Worm (Caenorhabditis elegans) whole organism, L4 larva: ENCODE results near the gene F01D5.8.

Source experiments
- F26F4.8 ChIP-seq: fragments of 200-800 bp; sonication (Bioruptor generic); conservative IDR thresholded peaks from 2 replicates; pipeline ENCODE4 v1.3.6; 2022; ENCODE audit warnings: missing genetic modification characterization, missing compliant biosample characterization
- F37D6.2 ChIP-seq: sonication (generic microtip); optimal IDR thresholded peaks from 2 replicates; lab custom pipeline; 2016; ENCODE audit warnings: mild to moderate bottlenecking, missing genetic modification characterization, missing compliant biosample characterization
- F49E8.2 ChIP-seq: sonication (generic microtip); optimal IDR thresholded peaks from 2 replicates; lab custom pipeline; 2016; ENCODE audit warnings: missing compliant biosample characterization, mild to moderate bottlenecking, missing genetic modification characterization, borderline replicate concordance
- T20F7.1 ChIP-seq: fragments of 200-800 bp; sonication (Bioruptor generic); optimal IDR thresholded peaks from 2 replicates; lab custom pipeline; 2018; ENCODE audit warnings: mild to moderate bottlenecking, missing genetic modification characterization, missing compliant biosample characterization
- Y105C5A.15 ChIP-seq: fragments of 200-800 bp; sonication (Bioruptor generic); IDR thresholded peaks from 2 replicates; pipeline ENCODE4 v1.3.6; 2022; ENCODE audit warnings: missing genetic modification characterization, missing compliant biosample characterization
- Y5F2A.4 ChIP-seq: fragments of 200-800 bp; sonication (Bioruptor generic); optimal IDR thresholded peaks from 2 replicates; lab custom pipeline; 2018; ENCODE audit warnings: mild to moderate bottlenecking, missing genetic modification characterization, missing compliant biosample characterization
- Y75B8A.6 ChIP-seq: fragments of 200-800 bp; sonication (Bioruptor generic); IDR thresholded peaks from 2 replicates; pipeline ENCODE4 v1.3.6; 2022; ENCODE audit warnings: missing genetic modification reagents, missing genetic modification characterization, missing compliant biosample characterization
- arid-1 ChIP-seq: fragments of 200-800 bp; sonication (Bioruptor generic); conservative IDR thresholded peaks from 2 replicates; pipeline ENCODE4 v1.3.6; 2022; ENCODE audit warnings: missing genetic modification reagents, missing genetic modification characterization, missing compliant biosample characterization
- attf-4 ChIP-seq: sonication (generic microtip); optimal IDR thresholded peaks from 3 replicates; lab custom pipeline; 2017; ENCODE audit warnings: missing biosample characterization, missing genetic modification characterization
- ceh-32 ChIP-seq: sonication (generic microtip); optimal IDR thresholded peaks from 2 replicates; lab custom pipeline; 2016; ENCODE audit warnings: mild to moderate bottlenecking, missing genetic modification characterization, missing compliant biosample characterization; ENCODE audit not compliant: poor library complexity
- ceh-44 ChIP-seq: fragments of 200-800 bp; sonication (Bioruptor generic); IDR thresholded peaks from 2 replicates; pipeline ENCODE4 v1.3.6; 2022; ENCODE audit warnings: missing genetic modification reagents, missing genetic modification characterization, missing compliant biosample characterization
- ceh-62 ChIP-seq: sonication (generic microtip); optimal IDR thresholded peaks from 2 replicates; lab custom pipeline; 2017; ENCODE audit warnings: missing biosample characterization, missing genetic modification characterization
- ctbp-1 ChIP-seq: fragments of 200-800 bp; sonication (Bioruptor generic); IDR thresholded peaks from 2 replicates; pipeline ENCODE4 v1.3.6; 2022; ENCODE audit warnings: missing genetic modification reagents, missing genetic modification characterization, missing compliant biosample characterization
- daf-16 ChIP-seq, 3 experiments: sonication (generic microtip); optimal IDR thresholded peaks; 2 replicates each; lab custom pipeline; 2016 to 2017; ENCODE audit warnings: missing genetic modification characterization in 3 of 3, missing genetic modification reagents in 3 of 3, mild to moderate bottlenecking in 2 of 3, missing compliant biosample characterization in 2 of 3, missing biosample characterization in 1 of 3, moderate library complexity in 1 of 3
- daf-19 ChIP-seq: fragments of 200-800 bp; sonication (Bioruptor generic); conservative IDR thresholded peaks from 2 replicates; pipeline ENCODE4 v1.3.6; 2022; ENCODE audit warnings: missing genetic modification characterization, missing compliant biosample characterization
- daf-8 ChIP-seq: fragments of 200-800 bp; sonication (Bioruptor generic); IDR thresholded peaks from 2 replicates; pipeline ENCODE4 v1.3.6; 2022; ENCODE audit warnings: missing genetic modification characterization, missing compliant biosample characterization
- dmd-6 ChIP-seq: fragments of 200-800 bp; sonication (Bioruptor generic); IDR thresholded peaks from 2 replicates; pipeline ENCODE4 v1.3.6; 2022; ENCODE audit warnings: missing genetic modification reagents, missing genetic modification characterization, missing compliant biosample characterization
- dve-1 ChIP-seq: sonication (generic microtip); optimal IDR thresholded peaks from 2 replicates; lab custom pipeline; 2017; ENCODE audit warnings: antibody characterized with exemption, mild to moderate bottlenecking, missing genetic modification characterization, missing compliant biosample characterization; ENCODE audit not compliant: insufficient read depth
- egl-43 ChIP-seq: fragments of 200-800 bp; sonication (Bioruptor generic); IDR thresholded peaks from 2 replicates; pipeline ENCODE4 v1.3.6; 2022; ENCODE audit warnings: missing genetic modification reagents, missing genetic modification characterization, missing compliant biosample characterization
- fos-1 ChIP-seq: fragments of 150-350 bp; optimal IDR thresholded peaks from 2 replicates; lab custom pipeline; 2014; ENCODE audit warnings: missing biosample characterization, missing genetic modification characterization
- hlh-30 ChIP-seq: sonication (generic microtip); optimal IDR thresholded peaks from 2 replicates; lab custom pipeline; 2017; ENCODE audit warnings: antibody characterized with exemption, mild to moderate bottlenecking, missing genetic modification characterization, missing compliant biosample characterization; ENCODE audit not compliant: insufficient read depth
- hmg-1.1 ChIP-seq: fragments of 200-800 bp; sonication (Bioruptor generic); IDR thresholded peaks from 2 replicates; pipeline ENCODE4 v1.3.6; 2022; ENCODE audit warnings: missing genetic modification reagents, missing genetic modification characterization, missing compliant biosample characterization
- jun-1 ChIP-seq: fragments of 150-350 bp; optimal IDR thresholded peaks from 2 replicates; lab custom pipeline; 2014; ENCODE audit warnings: missing biosample characterization, missing genetic modification reagents, missing genetic modification characterization
- lim-7 ChIP-seq: fragments of 200-800 bp; sonication (Bioruptor generic); IDR thresholded peaks from 2 replicates; pipeline ENCODE4 v1.3.6; 2022; ENCODE audit warnings: missing genetic modification characterization, missing compliant biosample characterization
- lin-1 ChIP-seq: fragments of 200-800 bp; sonication (Bioruptor generic); IDR thresholded peaks from 2 replicates; pipeline ENCODE4 v1.3.6; 2022; ENCODE audit warnings: missing genetic modification reagents, missing genetic modification characterization, missing compliant biosample characterization
- lin-13 ChIP-seq: fragments of 150-350 bp; optimal IDR thresholded peaks from 2 replicates; lab custom pipeline; 2014; ENCODE audit warnings: missing biosample characterization, missing genetic modification reagents, missing genetic modification characterization
- lin-38 ChIP-seq: fragments of 200-800 bp; sonication (Bioruptor generic); IDR thresholded peaks from 2 replicates; pipeline ENCODE4 v1.3.6; 2022; ENCODE audit warnings: missing genetic modification reagents, missing genetic modification characterization, missing compliant biosample characterization
- lir-3 ChIP-seq: sonication (generic microtip); optimal IDR thresholded peaks from 2 replicates; lab custom pipeline; 2016; ENCODE audit warnings: mild to moderate bottlenecking, missing genetic modification characterization, missing compliant biosample characterization
- lsy-2 ChIP-seq, 2 experiments: fragments of 150-350 bp in 1 of 2; sonication (generic microtip) in 1 of 2; optimal IDR thresholded peaks; 2 replicates each; lab custom pipeline; 2014 to 2017; ENCODE audit warnings: missing biosample characterization in 2 of 2, missing genetic modification characterization in 2 of 2
- madf-5 ChIP-seq, 2 experiments: fragments of 200-800 bp; sonication (Bioruptor generic); IDR thresholded peaks; 2 replicates each; pipeline ENCODE4 v1.3.6; 2022; ENCODE audit warnings: missing compliant biosample characterization in 2 of 2, missing genetic modification characterization in 2 of 2
- mdl-1 ChIP-seq, 2 experiments: fragments of 150-350 bp in 1 of 2; sonication (generic microtip) in 1 of 2; optimal IDR thresholded peaks; 2 replicates each; lab custom pipeline; 2014 to 2017; ENCODE audit warnings: missing biosample characterization in 2 of 2, missing genetic modification characterization in 2 of 2
- mdt-29 ChIP-seq: fragments of 200-800 bp; sonication (Bioruptor generic); IDR thresholded peaks from 2 replicates; pipeline ENCODE4 v1.3.6; 2022; ENCODE audit warnings: missing genetic modification reagents, missing genetic modification characterization, missing compliant biosample characterization
- mes-2 ChIP-seq: sonication (generic microtip); optimal IDR thresholded peaks from 2 replicates; lab custom pipeline; 2016; ENCODE audit warnings: missing genotype, mild to moderate bottlenecking, missing genetic modification characterization, missing compliant biosample characterization; ENCODE audit not compliant: poor library complexity, severe bottlenecking
- mxl-2 ChIP-seq: fragments of 200-800 bp; sonication (Bioruptor generic); conservative IDR thresholded peaks from 2 replicates; pipeline ENCODE4 v1.3.6; 2022; ENCODE audit warnings: missing genetic modification reagents, missing genetic modification characterization, missing compliant biosample characterization
- nhr-10 ChIP-seq: fragments of 150-350 bp; optimal IDR thresholded peaks from 2 replicates; lab custom pipeline; 2014; ENCODE audit warnings: missing biosample characterization, missing genetic modification characterization
- nhr-102 ChIP-seq: sonication (generic microtip); optimal IDR thresholded peaks from 2 replicates; lab custom pipeline; 2016; ENCODE audit warnings: mild to moderate bottlenecking, missing genetic modification characterization, moderate library complexity, missing compliant biosample characterization
- nhr-41 ChIP-seq: fragments of 200-800 bp; sonication (Bioruptor generic); IDR thresholded peaks from 2 replicates; pipeline ENCODE4 v1.3.6; 2022; ENCODE audit warnings: missing genetic modification reagents, missing genetic modification characterization, missing compliant biosample characterization
- nhr-76 ChIP-seq: fragments of 150-350 bp; optimal IDR thresholded peaks from 2 replicates; lab custom pipeline; 2014; ENCODE audit warnings: missing biosample characterization, missing genetic modification characterization
- pha-4 ChIP-seq, 2 experiments: fragments of 150-350 bp in 1 of 2; fragments of 200-800 bp in 1 of 2; sonication (Bioruptor generic) in 1 of 2; IDR thresholded peaks in 1 of 2; optimal IDR thresholded peaks in 1 of 2; 2 replicates each; pipeline versions ENCODE4 v1.3.6 to Lab custom; 2014 to 2022; ENCODE audit warnings: missing genetic modification characterization in 2 of 2, missing genetic modification reagents in 2 of 2, missing biosample characterization in 1 of 2, missing compliant biosample characterization in 1 of 2
- sdz-12 ChIP-seq: fragments of 200-800 bp; sonication (Bioruptor generic); optimal IDR thresholded peaks from 2 replicates; lab custom pipeline; 2018; ENCODE audit warnings: mild to moderate bottlenecking, missing genetic modification characterization, missing compliant biosample characterization
- set-16 ChIP-seq: fragments of 200-800 bp; sonication (Bioruptor generic); IDR thresholded peaks from 2 replicates; pipeline ENCODE4 v1.3.6; 2022; ENCODE audit warnings: missing genetic modification reagents, missing genetic modification characterization, missing compliant biosample characterization
- skn-1 ChIP-seq: fragments of 150-350 bp; optimal IDR thresholded peaks from 2 replicates; lab custom pipeline; 2014; ENCODE audit warnings: missing biosample characterization, missing genetic modification characterization
- snpc-1.2 ChIP-seq: fragments of 200-800 bp; sonication (Bioruptor generic); IDR thresholded peaks from 2 replicates; pipeline ENCODE4 v1.3.6; 2022; ENCODE audit warnings: missing genetic modification reagents, missing genetic modification characterization, missing compliant biosample characterization
- snpc-4 ChIP-seq: fragments of 150-350 bp; optimal IDR thresholded peaks from 2 replicates; lab custom pipeline; 2014; ENCODE audit warnings: missing biosample characterization, missing genetic modification characterization
- spr-1 ChIP-seq: sonication (generic microtip); optimal IDR thresholded peaks from 2 replicates; lab custom pipeline; 2016; ENCODE audit warnings: mild to moderate bottlenecking, missing genetic modification characterization, missing compliant biosample characterization
- spr-3 ChIP-seq: fragments of 200-800 bp; sonication (Bioruptor generic); optimal IDR thresholded peaks from 2 replicates; lab custom pipeline; 2018; ENCODE audit warnings: mild to moderate bottlenecking, missing genetic modification characterization, missing compliant biosample characterization
- unc-130 ChIP-seq: sonication (generic microtip); optimal IDR thresholded peaks from 2 replicates; lab custom pipeline; 2016; ENCODE audit warnings: missing genetic modification reagents, missing genetic modification characterization, missing compliant biosample characterization
- zag-1 ChIP-seq: fragments of 150-350 bp; optimal IDR thresholded peaks from 2 replicates; lab custom pipeline; 2014; ENCODE audit warnings: missing biosample characterization, missing genetic modification characterization
- zip-11 ChIP-seq: fragments of 200-800 bp; sonication (Bioruptor generic); IDR thresholded peaks from 2 replicates; pipeline ENCODE4 v1.3.6; 2022; ENCODE audit warnings: missing genetic modification characterization, missing compliant biosample characterization
- zip-2 ChIP-seq: fragments of 150-350 bp; optimal IDR thresholded peaks from 2 replicates; lab custom pipeline; 2014; ENCODE audit warnings: missing biosample characterization, missing genetic modification characterization

Gene F01D5.8

DNA sequence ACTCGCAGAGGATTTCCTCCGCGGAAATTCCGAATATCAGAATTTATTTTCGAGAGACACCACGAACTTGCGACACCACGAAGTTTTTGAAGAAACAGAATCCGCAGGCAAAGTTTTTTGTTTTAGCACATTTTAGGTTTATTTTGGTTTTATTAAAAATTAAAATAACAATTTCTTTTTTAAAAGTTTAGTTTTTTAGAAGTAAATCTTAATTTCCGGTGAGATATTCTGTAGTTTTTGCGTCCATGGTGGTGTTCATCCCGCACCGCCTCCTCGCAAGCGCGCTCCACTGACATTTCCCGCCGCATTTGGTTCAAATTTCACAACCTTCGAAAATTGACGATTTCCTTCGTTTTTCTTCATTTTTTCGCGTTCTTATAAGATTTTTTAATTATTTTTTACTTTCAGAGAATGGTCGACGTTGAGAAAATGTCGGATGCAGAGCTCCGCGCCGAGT, 52.6 kb downstream of the F01D5.8 start, which contains the start of gene lem-2 (continued):
- no peak for TF ChIP-seq mxl-2 (GFP tag; lab: Robert Waterston, UW)
- TF ChIP-seq sdz-12, result no peak
- no peak for TF ChIP-seq Y5F2A.4
- TF ChIP-seq Y75B8A.6, result no peak
- no peak for TF ChIP-seq zip-2
- TF ChIP-seq ceh-44, result no peak
- peak; percentile 83 for TF ChIP-seq unc-130 (GFP tag; lab: Kevin White, UChicago)
- peak; percentile 87 for TF ChIP-seq mes-2 (tag; lab: Kevin White, UChicago)
- no peak for TF ChIP-seq pha-4 (GFP tag; IDR thresholded peaks at IDR 0.05; lab: Robert Waterston, UW)
- TF ChIP-seq pha-4 (tag; optimal IDR thresholded peaks at IDR 0.05; lab: Kevin White, UChicago), result no peak
- TF ChIP-seq hmg-1.1 (GFP tag; lab: Robert Waterston, UW), result peak; percentile 69
- TF ChIP-seq F26F4.8, result no peak
- TF ChIP-seq spr-1 (tag; lab: Kevin White, UChicago), result no peak
- no peak for TF ChIP-seq zip-11 (GFP tag; lab: Robert Waterston, UW)
- TF ChIP-seq fos-1 (tag; lab: Kevin White, UChicago), result no peak
- TF ChIP-seq lim-7 (GFP tag; lab: Robert Waterston, UW), result no peak
- TF ChIP-seq attf-4, result no peak
- TF ChIP-seq ceh-62, result no peak
- TF ChIP-seq mdl-1 (tag; optimal IDR thresholded peaks at IDR 0.05; lab: Kevin White, UChicago), result peak in 1 of 2 experiments; percentile 18
- 0 out of 2 replicates have a peak, but pooled peaks have one; percentile 36 for TF ChIP-seq ctbp-1
- TF ChIP-seq T20F7.1 (GFP tag; lab: Kevin White, UChicago), result no peak
- no peak for TF ChIP-seq egl-43 (GFP tag; lab: Robert Waterston, UW)
- TF ChIP-seq lir-3 (tag; lab: Kevin White, UChicago), result no peak
- peak; percentile 60 for TF ChIP-seq dve-1
- no peak for TF ChIP-seq ceh-32 (tag; lab: Kevin White, UChicago)
- no peak for TF ChIP-seq snpc-4
- TF ChIP-seq jun-1 (tag; lab: Kevin White, UChicago), result no peak
- no peak for TF ChIP-seq lin-13 (GFP tag; lab: Kevin White, UChicago)
- TF ChIP-seq arid-1 (GFP tag; lab: Robert Waterston, UW), result 0 out of 2 replicates have a peak, but pooled peaks have one; percentile 33
- TF ChIP-seq spr-3 (GFP tag; lab: Kevin White, UChicago), result no peak
- no peak for TF ChIP-seq Y105C5A.15 (GFP tag; lab: Robert Waterston, UW)
- no peak for TF ChIP-seq set-16 (GFP tag; lab: Robert Waterston, UW)
- no peak for TF ChIP-seq daf-8 (GFP tag; lab: Robert Waterston, UW)
- no peak for TF ChIP-seq madf-5 (GFP tag; IDR thresholded peaks at IDR 0.05; lab: Robert Waterston, UW)
- TF ChIP-seq lsy-2 (tag; optimal IDR thresholded peaks at IDR 0.05; lab: Kevin White, UChicago), result peak; percentile 13 to 76
- TF ChIP-seq daf-16 (GFP tag; optimal IDR thresholded peaks at IDR 0.05; lab: Kevin White, UChicago), result no peak
- no peak for TF ChIP-seq daf-16 (tag; optimal IDR thresholded peaks at IDR 0.05; lab: Kevin White, UChicago)
- TF ChIP-seq nhr-10 (tag; lab: Kevin White, UChicago), result no peak
- no peak for TF ChIP-seq zag-1 (tag; lab: Kevin White, UChicago)
- TF ChIP-seq nhr-41 (GFP tag; lab: Robert Waterston, UW), result no peak
- peak; percentile 96 for TF ChIP-seq lin-38 (GFP tag; lab: Robert Waterston, UW)
- no peak for TF ChIP-seq daf-19
- TF ChIP-seq F37D6.2 (tag; lab: Kevin White, UChicago), result peak; percentile 37
- TF ChIP-seq nhr-102, result no peak
- no peak for TF ChIP-seq skn-1 (tag; lab: Kevin White, UChicago)
- TF ChIP-seq mdt-29 (GFP tag; lab: Robert Waterston, UW), result no peak
- TF ChIP-seq hlh-30 (tag; lab: Kevin White, UChicago), result peak; percentile 47
- TF ChIP-seq lin-1, result no peak
- TF ChIP-seq snpc-1.2, result no peak
- peak; percentile 25 for TF ChIP-seq F49E8.2
- peak; percentile 39; the same call in 1 of the 2 replicates for TF ChIP-seq dmd-6 (GFP tag; lab: Robert Waterston, UW)
- no peak for TF ChIP-seq nhr-76 (tag; lab: Kevin White, UChicago)
